Fruit fly (Drosophila melanogaster) whole organism, wandering third instar larva: ENCODE measurements around the gene Rbfox1.

Source experiments
- Abd-B ChIP-seq: fragments of >200 bp; optimal IDR thresholded peaks from 2 replicates; lab custom pipeline; 2017; ENCODE audit warnings: missing biosample characterization, missing genetic modification characterization
- CG32264 ChIP-seq: fragments of 200-800 bp; sonication (Bioruptor generic); optimal IDR thresholded peaks from 2 replicates; lab custom pipeline; 2016; ENCODE audit warnings: missing biosample characterization, missing genetic modification characterization
- CG9705 ChIP-seq: fragments of 200-800 bp; sonication (Bioruptor generic); optimal IDR thresholded peaks from 2 replicates; lab custom pipeline; 2018; ENCODE audit warnings: missing biosample characterization, mild to moderate bottlenecking, missing genetic modification characterization
- CrebA ChIP-seq: fragments of 200-800 bp; sonication (Bioruptor generic); optimal IDR thresholded peaks from 2 replicates; lab custom pipeline; 2016; ENCODE audit warnings: missing biosample characterization, mild to moderate bottlenecking, missing genetic modification characterization, borderline replicate concordance
- Dif ChIP-seq: fragments of 200-275, 200-300 bp; sonication (Bioruptor generic); optimal IDR thresholded peaks from 2 replicates; lab custom pipeline; 2018; ENCODE audit warnings: missing biosample characterization, missing genetic modification characterization; ENCODE audit not compliant: partially characterized antibody
- GATAd ChIP-seq: sonication (Bioruptor generic); optimal IDR thresholded peaks from 2 replicates; lab custom pipeline; 2016; ENCODE audit warnings: missing biosample characterization, missing genetic modification characterization
- HLH106 ChIP-seq: fragments of 200-800 bp; optimal IDR thresholded peaks from 3 replicates; lab custom pipeline; 2019; ENCODE audit warnings: missing biosample characterization, mild to moderate bottlenecking, missing genetic modification characterization, moderate library complexity
- Hnf4 ChIP-seq: fragments of 200-800 bp; sonication (Bioruptor generic); optimal IDR thresholded peaks from 2 replicates; lab custom pipeline; 2016; ENCODE audit warnings: missing biosample characterization, mild to moderate bottlenecking, missing genetic modification characterization
- Hr78 ChIP-seq: fragments of >200 bp; optimal IDR thresholded peaks from 2 replicates; lab custom pipeline; 2017; ENCODE audit warnings: missing biosample characterization, missing genetic modification characterization
- Hr83 ChIP-seq: fragments of 200-300 bp; sonication (Bioruptor generic); optimal IDR thresholded peaks from 2 replicates; lab custom pipeline; 2016; ENCODE audit warnings: missing biosample characterization, mild to moderate bottlenecking, missing genetic modification characterization, moderate library complexity; ENCODE audit not compliant: poor library complexity, severe bottlenecking
- Jra ChIP-seq: sonication (Bioruptor generic); optimal IDR thresholded peaks from 2 replicates; lab custom pipeline; 2016; ENCODE audit warnings: missing biosample characterization, missing genetic modification characterization
- Mio ChIP-seq: sonication (Bioruptor generic); optimal IDR thresholded peaks from 2 replicates; lab custom pipeline; 2016; ENCODE audit warnings: missing biosample characterization, missing genetic modification characterization
- Rel ChIP-seq, 2 experiments: fragments of 200-800 bp; sonication (Bioruptor generic) in 1 of 2; optimal IDR thresholded peaks; 2 replicates in 1 of 2; 3 replicates in 1 of 2; lab custom pipeline; 2016 to 2019; ENCODE audit warnings: mild to moderate bottlenecking in 2 of 2, missing biosample characterization in 2 of 2, missing genetic modification characterization in 2 of 2, moderate library complexity in 1 of 2
- Sp1 ChIP-seq: fragments of 200-800 bp; sonication (Bioruptor generic); optimal IDR thresholded peaks from 3 replicates; lab custom pipeline; 2019; ENCODE audit warnings: missing biosample characterization, mild to moderate bottlenecking, missing genetic modification characterization, moderate library complexity
- Vsx2 ChIP-seq: fragments of 200-300, 225-300 bp; sonication (Bioruptor generic); optimal IDR thresholded peaks from 2 replicates; lab custom pipeline; 2018; ENCODE audit warnings: missing biosample characterization, missing genetic modification characterization; ENCODE audit not compliant: partially characterized antibody
- br ChIP-seq: fragments of 200-800 bp; sonication (Bioruptor generic); optimal IDR thresholded peaks from 2 replicates; lab custom pipeline; 2016; ENCODE audit warnings: missing biosample characterization, missing genetic modification characterization
- brk ChIP-seq: fragments of 200-800 bp; sonication (Bioruptor generic); optimal IDR thresholded peaks from 2 replicates; lab custom pipeline; 2016; ENCODE audit warnings: missing biosample characterization, mild to moderate bottlenecking, missing genetic modification characterization
- dmrt93B ChIP-seq: fragments of 200-800 bp; sonication (Bioruptor generic); optimal IDR thresholded peaks from 2 replicates; lab custom pipeline; 2018; ENCODE audit warnings: missing biosample characterization, mild to moderate bottlenecking, missing genetic modification characterization
- dsf ChIP-seq: sonication (Bioruptor generic); optimal IDR thresholded peaks from 2 replicates; lab custom pipeline; 2016; ENCODE audit warnings: missing biosample characterization, missing genetic modification characterization, borderline replicate concordance
- ey ChIP-seq: fragments of 200-800 bp; sonication (Bioruptor generic); optimal IDR thresholded peaks from 2 replicates; lab custom pipeline; 2016; ENCODE audit warnings: missing biosample characterization, missing genetic modification characterization
- foxo ChIP-seq, 2 experiments: fragments of 200-800 bp; sonication (Bioruptor generic); optimal IDR thresholded peaks; 2 replicates in 1 of 2; 3 replicates in 1 of 2; lab custom pipeline; 2016 to 2017; ENCODE audit warnings: missing biosample characterization in 2 of 2, missing genetic modification characterization in 2 of 2
- fru ChIP-seq: fragments of 200-800 bp; sonication (Bioruptor generic); optimal IDR thresholded peaks from 3 replicates; lab custom pipeline; 2016; ENCODE audit warnings: missing biosample characterization, mild to moderate bottlenecking, missing genetic modification characterization
- h ChIP-seq: fragments of 200-800 bp; sonication (Bioruptor generic); optimal IDR thresholded peaks from 3 replicates; lab custom pipeline; 2016; ENCODE audit warnings: missing biosample characterization, mild to moderate bottlenecking, missing genetic modification characterization
- jim ChIP-seq: fragments of 175-275, 200-325 bp; sonication (Bioruptor generic); optimal IDR thresholded peaks from 2 replicates; lab custom pipeline; 2016; ENCODE audit warnings: missing biosample characterization, mild to moderate bottlenecking, missing genetic modification characterization
- lola ChIP-seq: fragments of >200 bp; optimal IDR thresholded peaks from 2 replicates; lab custom pipeline; 2017; ENCODE audit warnings: missing biosample characterization, missing genetic modification characterization
- pan ChIP-seq: fragments of >200 bp; optimal IDR thresholded peaks from 2 replicates; lab custom pipeline; 2017
- psq ChIP-seq: fragments of 200-800 bp; sonication (Bioruptor generic); optimal IDR thresholded peaks from 3 replicates; lab custom pipeline; 2017; ENCODE audit warnings: missing biosample characterization, mild to moderate bottlenecking, missing genetic modification characterization, moderate library complexity
- rgr ChIP-seq: fragments of 200-800 bp; sonication (Bioruptor generic); optimal IDR thresholded peaks from 3 replicates; lab custom pipeline; 2016; ENCODE audit warnings: missing biosample characterization, mild to moderate bottlenecking, missing genetic modification characterization
- sage ChIP-seq: fragments of 200-800 bp; sonication (Bioruptor generic); optimal IDR thresholded peaks from 2 replicates; lab custom pipeline; 2016; ENCODE audit warnings: missing biosample characterization, mild to moderate bottlenecking, missing genetic modification characterization
- sv ChIP-seq: fragments of 200-800 bp; sonication (Bioruptor generic); optimal IDR thresholded peaks from 3 replicates; lab custom pipeline; 2016; ENCODE audit warnings: missing biosample characterization, missing genetic modification characterization
- tai ChIP-seq: sonication (Bioruptor generic); optimal IDR thresholded peaks from 2 replicates; lab custom pipeline; 2016; ENCODE audit warnings: missing biosample characterization, missing genetic modification characterization
- woc ChIP-seq: sonication (Bioruptor generic); optimal IDR thresholded peaks from 2 replicates; lab custom pipeline; 2016; ENCODE audit warnings: missing biosample characterization, mild to moderate bottlenecking, missing genetic modification characterization

Rbfox1 gene

DNA sequence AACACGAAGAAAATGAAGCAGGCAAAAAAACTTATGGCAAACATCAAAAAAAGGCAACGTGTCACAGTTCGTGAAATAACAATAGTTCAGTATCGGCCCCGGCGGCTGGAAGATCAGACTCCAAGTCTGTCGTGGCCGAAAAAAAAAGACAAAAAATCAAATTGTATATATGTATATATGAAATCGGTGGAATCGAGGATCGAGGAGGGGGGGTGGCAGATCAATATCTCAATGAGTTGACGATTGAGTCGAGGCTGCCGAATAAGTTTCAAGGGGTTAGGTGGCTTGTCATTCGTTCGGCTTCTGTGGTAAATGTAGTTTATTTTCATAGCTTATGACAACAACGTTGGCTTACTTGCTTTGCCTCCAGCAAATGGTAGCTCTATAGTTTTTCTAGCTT lies 38.7 kb upstream of the Rbfox1 start:
- TF ChIP-seq psq (GFP tag; lab: Kevin White, UChicago): no peak
- no peak for TF ChIP-seq woc (GFP tag; lab: Kevin White, UChicago)
- TF ChIP-seq Hr83 (GFP tag; lab: Kevin White, UChicago): no peak

DNA sequence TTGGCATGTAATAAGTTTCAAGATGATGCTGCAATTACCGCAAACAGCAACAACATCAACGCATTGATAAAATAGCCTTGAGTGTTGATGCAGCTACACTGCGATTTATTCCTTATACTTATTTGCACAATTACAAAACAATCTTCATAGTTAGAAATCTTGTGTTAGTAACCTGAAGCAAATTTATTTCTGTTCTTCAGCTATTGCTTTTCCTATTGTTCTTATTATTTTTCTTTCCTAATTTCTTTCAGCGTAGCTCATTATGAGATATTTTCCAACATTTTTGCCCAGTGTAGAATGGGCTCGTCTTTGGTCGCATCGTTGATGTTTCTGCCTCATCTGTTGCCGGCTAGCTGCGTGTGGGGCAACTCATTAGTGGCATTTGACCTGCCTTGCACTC lies 37.3 kb upstream of the Rbfox1 start:
- TF ChIP-seq pan (no peak), CrebA (no peak), Jra (GFP tag; lab: Kevin White, UChicago) (no peak), ey (GFP tag; lab: Kevin White, UChicago) (no peak), tai (no peak), sv (GFP tag; lab: Kevin White, UChicago) (no peak), lola (GFP tag; lab: Kevin White, UChicago) (no peak), Hr83 (GFP tag; lab: Kevin White, UChicago) (no peak), dsf (GFP tag; lab: Kevin White, UChicago) (no peak), fru (no peak), Rel (GFP tag; optimal IDR thresholded peaks at IDR 0.05; lab: Kevin White, UChicago) (no peak), Rel (tag; optimal IDR thresholded peaks at IDR 0.05; lab: Kevin White, UChicago) (no peak), Vsx2 (GFP tag; lab: Kevin White, UChicago) (no peak), CG32264 (no peak), Sp1 (GFP tag; lab: Kevin White, UChicago) (no peak), h (GFP tag; lab: Kevin White, UChicago) (no peak), psq (GFP tag; lab: Kevin White, UChicago) (no peak)

DNA sequence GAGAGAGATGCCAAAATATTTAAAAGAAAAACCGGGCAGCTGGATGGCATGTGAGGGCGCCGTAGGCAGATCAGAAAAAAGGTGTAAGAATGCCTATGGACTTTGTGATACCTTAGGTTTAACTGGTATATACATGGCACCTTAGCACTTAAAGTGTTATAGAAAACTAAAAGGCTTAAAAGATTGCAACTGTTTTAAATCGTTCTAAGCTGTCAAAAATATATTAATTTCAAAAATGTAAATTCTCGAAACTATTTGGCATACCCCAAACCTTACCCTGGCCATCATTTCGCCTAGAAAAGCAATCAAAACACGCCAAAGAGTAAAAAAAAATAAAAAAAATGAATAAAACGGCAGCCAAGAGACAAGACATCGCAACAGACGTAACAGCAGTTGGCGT lies 34.2 kb upstream of the Rbfox1 start:
- TF ChIP-seq brk (GFP tag; lab: Kevin White, UChicago): no peak
- TF ChIP-seq Vsx2 (GFP tag; lab: Kevin White, UChicago): no peak
- TF ChIP-seq rgr (GFP tag; lab: Kevin White, UChicago): no peak
- TF ChIP-seq psq (GFP tag; lab: Kevin White, UChicago): no peak
- no peak for TF ChIP-seq CG9705 (GFP tag; lab: Kevin White, UChicago)
- TF ChIP-seq Jra (GFP tag; lab: Kevin White, UChicago): no peak

DNA sequence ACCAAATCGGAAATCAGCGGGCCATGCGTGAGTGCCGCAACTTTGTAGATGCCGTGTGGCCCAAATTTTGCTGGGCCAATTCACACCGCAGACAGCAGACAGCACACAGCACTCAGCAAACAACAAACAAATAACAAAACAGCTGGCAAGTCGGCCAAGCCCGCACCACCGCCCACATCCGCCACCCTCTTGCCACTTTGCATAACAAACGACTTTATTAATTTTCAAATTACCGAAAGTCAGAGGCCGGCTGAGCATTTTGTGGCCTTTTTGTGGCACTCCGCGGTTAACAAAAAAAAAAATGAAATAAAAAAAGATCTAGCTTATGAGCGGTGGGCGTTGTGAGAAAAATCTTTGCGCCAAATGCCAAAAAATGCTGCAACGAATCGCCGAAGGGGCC lies 31.5 kb upstream of the Rbfox1 start:
- no peak for TF ChIP-seq h (GFP tag; lab: Kevin White, UChicago)
- TF ChIP-seq Sp1 (GFP tag; lab: Kevin White, UChicago): no peak
- no peak for TF ChIP-seq brk (GFP tag; lab: Kevin White, UChicago)
- no peak for TF ChIP-seq Hnf4 (GFP tag; lab: Kevin White, UChicago)
- TF ChIP-seq lola (GFP tag; lab: Kevin White, UChicago): no peak
- no peak for TF ChIP-seq Jra (GFP tag; lab: Kevin White, UChicago)
- no peak for TF ChIP-seq CrebA
- no peak for TF ChIP-seq Hr78 (GFP tag; lab: Kevin White, UChicago)
- TF ChIP-seq tai: no peak
- no peak for TF ChIP-seq Vsx2 (GFP tag; lab: Kevin White, UChicago)
- TF ChIP-seq dmrt93B: no peak
- no peak for TF ChIP-seq GATAd (GFP tag; lab: Kevin White, UChicago)
- no peak for TF ChIP-seq Mio (GFP tag; lab: Kevin White, UChicago)
- TF ChIP-seq Dif (GFP tag; lab: Kevin White, UChicago): no peak
- no peak for TF ChIP-seq sv (GFP tag; lab: Kevin White, UChicago)
- no peak for TF ChIP-seq br
- TF ChIP-seq CG32264: no peak
- TF ChIP-seq foxo (GFP tag; optimal IDR thresholded peaks at IDR 0.05; lab: Kevin White, UChicago): no peak
- no peak for TF ChIP-seq jim (GFP tag; lab: Kevin White, UChicago)

DNA sequence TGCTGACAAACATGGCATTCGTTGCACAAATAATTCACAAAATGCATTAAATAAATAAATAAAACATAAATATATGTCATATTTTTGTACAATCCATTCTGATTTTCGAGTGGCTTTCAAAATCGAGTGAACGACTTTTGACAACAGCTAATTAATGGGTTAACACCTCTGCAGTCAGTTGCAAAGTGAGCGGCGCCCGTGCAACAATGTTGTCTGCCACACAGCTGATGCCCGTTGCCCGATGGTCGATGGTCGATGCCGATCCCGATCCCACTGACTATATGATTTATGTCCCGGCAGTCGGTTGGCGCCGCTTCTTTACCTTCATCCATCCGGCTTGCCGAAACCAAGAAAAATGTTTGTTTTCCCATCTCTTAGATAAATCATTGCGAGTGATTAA lies 22.1 kb upstream of the Rbfox1 start:
- TF ChIP-seq GATAd (GFP tag; lab: Kevin White, UChicago) (no peak), tai (no peak), foxo (GFP tag; optimal IDR thresholded peaks at IDR 0.05; lab: Kevin White, UChicago) (no peak), HLH106 (tag; lab: Kevin White, UChicago) (no peak), Hr78 (GFP tag; lab: Kevin White, UChicago) (no peak), rgr (GFP tag; lab: Kevin White, UChicago) (no peak), woc (GFP tag; lab: Kevin White, UChicago) (no peak), sv (GFP tag; lab: Kevin White, UChicago) (no peak), sage (GFP tag; lab: Kevin White, UChicago) (no peak), Jra (GFP tag; lab: Kevin White, UChicago) (no peak), Abd-B (no peak), Rel (GFP tag; optimal IDR thresholded peaks at IDR 0.05; lab: Kevin White, UChicago) (no peak), Rel (tag; optimal IDR thresholded peaks at IDR 0.05; lab: Kevin White, UChicago) (no peak), Dif (GFP tag; lab: Kevin White, UChicago) (no peak), jim (GFP tag; lab: Kevin White, UChicago) (no peak), Hnf4 (GFP tag; lab: Kevin White, UChicago) (no peak), brk (GFP tag; lab: Kevin White, UChicago) (no peak), CrebA (no peak), br (no peak), pan (no peak), dsf (GFP tag; lab: Kevin White, UChicago) (no peak)
- TF ChIP-seq, all 38 proteins: peak for 0
